Fruit fly (Drosophila melanogaster): ENCODE results near the gene CG5969.

DNA sequence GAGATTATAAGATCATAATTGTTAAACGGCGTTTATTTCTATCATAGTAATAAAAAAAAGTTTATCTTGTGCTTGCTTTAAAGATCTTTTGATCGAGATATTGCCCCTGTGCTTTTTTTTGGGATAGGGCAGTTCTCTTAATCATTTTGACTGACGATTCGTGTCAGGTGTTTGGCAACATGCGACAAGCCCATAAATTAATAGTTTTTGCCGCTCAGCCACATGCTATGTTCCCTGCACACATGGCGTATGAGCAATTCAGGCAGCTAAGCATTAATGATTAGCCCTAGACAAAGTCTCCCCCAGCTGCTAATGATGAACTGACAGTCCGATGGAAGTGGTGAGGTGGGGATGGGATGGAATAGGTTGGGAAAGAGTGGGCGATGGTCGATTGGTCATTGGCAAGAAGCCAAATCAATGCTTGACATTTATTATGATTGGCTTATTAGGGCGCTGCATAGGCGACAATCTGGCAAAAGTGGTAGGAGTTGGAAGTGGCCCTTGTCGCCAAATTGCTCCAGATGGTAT lies 32.6 kb upstream of the CG5969 start:
- TF ChIP-seq psq (optimal IDR thresholded peaks at IDR 0.05) = no peak
- no peak for TF ChIP-seq insv (optimal IDR thresholded peaks at IDR 0.05)
- TF ChIP-seq ttk (optimal IDR thresholded peaks at IDR 0.05) = no peak

Data from Kc167 (cell line).